Worm (Caenorhabditis elegans) whole organism, L4/young adult: ENCODE results near the gene fbxa-98.

ENCODE experiments used
- W03F9.2 ChIP-seq: fragments of 150-350 bp; optimal IDR thresholded peaks from 2 replicates; lab custom pipeline; 2014; ENCODE audit warnings: missing biosample characterization, missing genetic modification characterization
- dao-5 ChIP-seq: sonication (generic microtip); optimal IDR thresholded peaks from 2 replicates; lab custom pipeline; 2016; ENCODE audit warnings: missing genotype, missing genetic modification characterization, moderate library complexity, missing compliant biosample characterization
- him-1 ChIP-seq: sonication (generic microtip); optimal IDR thresholded peaks from 2 replicates; lab custom pipeline; 2016; ENCODE audit warnings: missing genotype, missing genetic modification reagents, missing genetic modification characterization, missing compliant biosample characterization

The fbxa-98 gene

ce11 chrIV:13666849-13667430 lies 33.7 kb downstream of the fbxa-98 start, which contains the start of gene fbxa-215:
Gene fbxa-215, minus strand, starts transcription at chrIV:13666909.
- TF ChIP-seq W03F9.2 (tag; lab: Kevin White, UChicago) (no peak), him-1 (no peak), dao-5 (tag; lab: Kevin White, UChicago) (no peak)

ce11 chrIV:13673504-13673903 lies 40.3 kb downstream of the fbxa-98 start, which contains the start of gene oac-48:
Gene oac-48, plus strand, starts transcription at chrIV:13673804.
- no peak for TF ChIP-seq W03F9.2 (tag; lab: Kevin White, UChicago)
- TF ChIP-seq him-1 = no peak
- TF ChIP-seq dao-5 (tag; lab: Kevin White, UChicago) = no peak

- TF ChIP-seq him-1 (no peak), dao-5 (tag; lab: Kevin White, UChicago) (no peak), W03F9.2 (tag; lab: Kevin White, UChicago) (no peak)
These were observed 45.4 kb downstream of the fbxa-98 start, which contains the start of gene srlf-26 for ce11 chrIV:13678649-13679048. Gene srlf-26, plus strand, starts transcription at chrIV:13678949.

- TF ChIP-seq W03F9.2 (tag; lab: Kevin White, UChicago) (no peak), dao-5 (tag; lab: Kevin White, UChicago) (no peak), him-1 (no peak)
These were observed 46.3 kb downstream of the fbxa-98 start for ce11 chrIV:13679495-13679894.

- TF ChIP-seq W03F9.2 (tag; lab: Kevin White, UChicago) (no peak), him-1 (no peak), dao-5 (tag; lab: Kevin White, UChicago) (no peak)
These were observed 49.5 kb downstream of the fbxa-98 start for ce11 chrIV:13682733-13683132.
